Worm (Caenorhabditis elegans) whole organism, midembryonic: Measurements from ENCODE around the gene nop-1.

ENCODE experiments used
- cog-1 ChIP-seq: sonication (generic microtip); optimal IDR thresholded peaks from 2 replicates; lab custom pipeline; 2016; ENCODE audit warnings: missing genetic modification characterization, missing compliant biosample characterization
- flt-1 ChIP-seq: fragments of 200-800 bp; sonication (Bioruptor generic); IDR thresholded peaks from 2 replicates; pipeline ENCODE4 v1.3.6; 2022; ENCODE audit warnings: missing genetic modification characterization, missing compliant biosample characterization
- klf-2 ChIP-seq: fragments of 200-800 bp; sonication (Bioruptor generic); conservative IDR thresholded peaks from 2 replicates; pipeline ENCODE4 v1.3.6; 2022; ENCODE audit warnings: missing genetic modification reagents, missing genetic modification characterization, missing compliant biosample characterization
- med-1 ChIP-seq: sonication (generic microtip); optimal IDR thresholded peaks from 2 replicates; lab custom pipeline; 2017; ENCODE audit warnings: missing genetic modification characterization, mild to moderate bottlenecking, missing compliant biosample characterization, antibody characterized with exemption, missing genetic modification reagents; ENCODE audit not compliant: insufficient read depth
- ref-1 ChIP-seq: fragments of 200-800 bp; sonication (Bioruptor generic); conservative IDR thresholded peaks from 2 replicates; pipeline ENCODE4 v1.3.6; 2022; ENCODE audit warnings: missing genetic modification reagents, missing genetic modification characterization, missing compliant biosample characterization
- tab-1 ChIP-seq: fragments of 200-800 bp; sonication (Bioruptor generic); IDR thresholded peaks from 2 replicates; pipeline ENCODE4 v1.3.6; 2022; ENCODE audit warnings: missing genetic modification characterization, missing compliant biosample characterization
- ztf-23 ChIP-seq: fragments of 200-800 bp; sonication (Bioruptor generic); IDR thresholded peaks from 2 replicates; pipeline ENCODE4 v1.3.6; 2022; ENCODE audit warnings: missing genetic modification reagents, missing genetic modification characterization, missing compliant biosample characterization
- ztf-29 ChIP-seq: fragments of 200-800 bp; sonication (Bioruptor generic); IDR thresholded peaks from 2 replicates; pipeline ENCODE4 v1.3.6; 2022; ENCODE audit warnings: missing genetic modification reagents, missing genetic modification characterization, missing compliant biosample characterization

ce11 chrIII:5931433-5931994 lies 27.0 kb upstream of the nop-1 start, which contains the start of gene EGAP1.5:
- TF ChIP-seq ztf-29 (GFP tag; lab: Robert Waterston, UW) (no peak), ztf-23 (GFP tag; lab: Robert Waterston, UW) (no peak), klf-2 (GFP tag; lab: Robert Waterston, UW) (no peak), flt-1 (no peak), ref-1 (no peak), tab-1 (0 out of 2 replicates have a peak, but pooled peaks have one; percentile 23), cog-1 (tag; lab: Kevin White, UChicago) (no peak), med-1 (no peak)
